3 worm cellular contexts compared by ENCODE assay signal in the genomic region with DNA sequence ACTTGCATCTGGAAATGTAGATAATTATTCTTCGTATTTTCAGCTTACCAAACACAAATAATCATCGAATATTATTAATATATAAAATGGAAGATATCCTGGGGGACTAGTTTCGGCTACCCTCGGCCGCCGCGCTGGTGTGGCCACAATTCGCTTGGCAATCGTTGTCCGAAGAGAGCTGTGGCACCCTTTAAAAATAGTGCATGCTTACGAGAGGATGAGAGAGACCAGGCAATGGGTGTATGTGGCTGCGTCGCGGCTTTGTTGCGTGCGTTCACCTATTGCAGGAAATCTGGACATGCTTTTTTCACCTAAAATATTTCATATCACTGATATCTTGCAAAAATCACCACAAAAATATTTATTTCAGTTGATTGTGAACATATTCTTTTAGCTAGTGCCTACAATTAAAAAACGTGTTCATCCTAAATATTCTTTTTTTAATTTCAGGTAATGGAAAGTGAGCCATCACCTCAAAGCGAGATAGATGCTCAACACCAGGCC.
TF ChIP-seq lines count a peak whose summit lies in the region.

ccd-5 (minus strand) TSS at position 8 of the 504 bp plus-strand sequence.
F52H2.1 (plus strand) TSS at position 454 of the 504 bp plus-strand sequence.

TF ChIP-seq in whole organism, L1 larva, 84 proteins besides CTCF, POLR2A, EP300 and RAD21 (continued from another document):
- TF ChIP-seq snu-23 (GFP tag; optimal IDR thresholded peaks at IDR 0.05; lab: Kevin White, UChicago) (peak; percentile 20), lir-3 (tag; optimal IDR thresholded peaks at IDR 0.05; lab: Kevin White, UChicago; ENCODE audit: poor library complexity) (no peak), nhr-47 (tag; optimal IDR thresholded peaks at IDR 0.05; lab: Kevin White, UChicago) (peak; percentile 25), vab-15 (tag; optimal IDR thresholded peaks at IDR 0.05; lab: Kevin White, UChicago) (no peak), skn-1 (tag; optimal IDR thresholded peaks at IDR 0.05; lab: Kevin White, UChicago) (peak; percentile 78), alr-1 (tag; optimal IDR thresholded peaks at IDR 0.05; lab: Kevin White, UChicago; ENCODE audit: borderline replicate concordance) (no peak), nhr-71 (tag; optimal IDR thresholded peaks at IDR 0.05; lab: Kevin White, UChicago) (peak; percentile 14), rnt-1 (tag; optimal IDR thresholded peaks at IDR 0.05; lab: Kevin White, UChicago) (peak; percentile 52), C16A3.4 (tag; optimal IDR thresholded peaks at IDR 0.05; lab: Kevin White, UChicago) (no peak), fkh-8 (tag; optimal IDR thresholded peaks at IDR 0.05; lab: Kevin White, UChicago) (peak; percentile 56)
TF ChIP-seq in whole organism, L1 larva: peak in this region for 9.

TF ChIP-seq in whole organism, L2 larva, 48 proteins besides CTCF, POLR2A, EP300 and RAD21 (continued from another document):
- TF ChIP-seq nhr-129 (tag; optimal IDR thresholded peaks at IDR 0.05; lab: Kevin White, UChicago): peak; percentile 18

TF ChIP-seq in whole organism, L4 larva, 104 proteins besides CTCF, POLR2A, EP300 and RAD21 (continued from another document):
- TF ChIP-seq gei-8 (GFP tag; optimal IDR thresholded peaks at IDR 0.05; lab: Kevin White, UChicago) (no peak), hif-1 (tag; optimal IDR thresholded peaks at IDR 0.05; lab: Kevin White, UChicago) (peak in 1 of 2 experiments; percentile 4), hmg-1.1 (GFP tag; IDR thresholded peaks at IDR 0.05; lab: Robert Waterston, UW) (peak; percentile 42; the same call in 1 of the 2 replicates), ama-1 (optimal IDR thresholded peaks at IDR 0.05; lab: Kevin White, UChicago) (no peak), fos-1 (tag; optimal IDR thresholded peaks at IDR 0.05; lab: Kevin White, UChicago) (no peak), R02D3.7 (tag; optimal IDR thresholded peaks at IDR 0.05; lab: Kevin White, UChicago) (no peak), vab-7 (GFP tag; IDR thresholded peaks at IDR 0.05; lab: Robert Waterston, UW) (no peak), D1046.2 (GFP tag; IDR thresholded peaks at IDR 0.05; lab: Robert Waterston, UW) (no peak)
